Worm (Caenorhabditis elegans) whole organism, L2 larva: Measurements from ENCODE around the gene C52E2.3.
"Not testable (repeated sequence)": the region's sequence is repeated elsewhere in the genome, so short reads cannot be mapped to it uniquely, and the experiment has no call there.

ENCODE experiments used
- aly-2 ChIP-seq: fragments of 150-350 bp; optimal IDR thresholded peaks from 2 replicates; lab custom pipeline; 2014; ENCODE audit warnings: missing biosample characterization, missing genetic modification characterization
- dmd-4 ChIP-seq: sonication (generic microtip); optimal IDR thresholded peaks from 2 replicates; lab custom pipeline; 2017; ENCODE audit warnings: missing biosample characterization, missing genetic modification characterization
- fos-1 ChIP-seq: fragments of 150-350 bp; optimal IDR thresholded peaks from 2 replicates; lab custom pipeline; 2014; ENCODE audit warnings: missing biosample characterization, missing genetic modification characterization
- lsy-2 ChIP-seq, 2 experiments: fragments of 150-350 bp in 1 of 2; sonication (generic microtip) in 1 of 2; optimal IDR thresholded peaks; 2 replicates each; lab custom pipeline; 2014 to 2017; ENCODE audit warnings: missing biosample characterization in 2 of 2, missing genetic modification characterization in 2 of 2
- nhr-12 ChIP-seq: fragments of 150-350 bp; optimal IDR thresholded peaks from 2 replicates; lab custom pipeline; 2014; ENCODE audit warnings: missing biosample characterization, missing genetic modification characterization
- nhr-23 ChIP-seq: fragments of 150-350 bp; optimal IDR thresholded peaks from 2 replicates; lab custom pipeline; 2014; ENCODE audit warnings: missing biosample characterization, missing genetic modification reagents, missing genetic modification characterization
- nhr-77 ChIP-seq: fragments of 150-350 bp; optimal IDR thresholded peaks from 2 replicates; lab custom pipeline; 2014; ENCODE audit warnings: missing biosample characterization, missing genetic modification characterization
- unc-62 ChIP-seq: fragments of 150-350 bp; optimal IDR thresholded peaks from 2 replicates; lab custom pipeline; 2014; ENCODE audit warnings: missing biosample characterization, missing genetic modification reagents, missing genetic modification characterization
- ztf-4 ChIP-seq: fragments of 150-350 bp; optimal IDR thresholded peaks from 2 replicates; lab custom pipeline; 2014; ENCODE audit warnings: missing biosample characterization, missing genetic modification characterization

DNA sequence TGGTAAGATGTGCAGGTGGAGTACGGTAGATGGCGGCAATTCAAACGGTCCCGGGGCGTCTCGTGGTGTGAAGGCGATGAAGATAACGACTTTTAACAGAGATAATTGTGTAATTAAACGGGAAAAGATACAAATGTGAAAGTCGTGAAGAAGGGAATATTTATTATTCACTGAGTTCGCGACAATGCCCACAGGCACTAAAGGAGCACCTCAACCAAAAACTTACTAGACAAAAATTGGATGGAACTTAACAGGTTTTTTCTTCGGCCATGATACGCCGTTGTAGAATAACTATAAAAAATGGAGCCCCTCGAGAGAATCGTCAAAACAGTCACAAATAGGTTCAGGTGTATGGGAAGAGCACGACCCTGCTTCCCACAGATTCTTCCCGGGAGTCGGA lies 11.3 kb downstream of the C52E2.3 start, which contains the start of gene fbxb-98:
- not testable (repeated sequence) for TF ChIP-seq fos-1 (tag; lab: Kevin White, UChicago); nhr-77 (tag; lab: Kevin White, UChicago); nhr-23 (tag; lab: Kevin White, UChicago); aly-2 (tag; lab: Kevin White, UChicago); unc-62 (GFP tag; lab: Kevin White, UChicago); ztf-4 (tag; lab: Kevin White, UChicago); lsy-2 (tag; optimal IDR thresholded peaks at IDR 0.05; lab: Kevin White, UChicago); nhr-12 (tag; lab: Kevin White, UChicago); dmd-4 (tag; lab: Kevin White, UChicago)
